Worm (Caenorhabditis elegans) whole organism, L3 larva: ENCODE results near the gene sru-2.

Experiments
- ZK546.5 ChIP-seq: sonication (generic microtip); optimal IDR thresholded peaks from 2 replicates; lab custom pipeline; 2017; ENCODE audit warnings: missing biosample characterization, missing genetic modification characterization
- aly-2 ChIP-seq: fragments of 150-350 bp; optimal IDR thresholded peaks from 2 replicates; lab custom pipeline; 2014; ENCODE audit warnings: missing biosample characterization, missing genetic modification characterization
- ama-1 ChIP-seq: fragments of 150-350 bp; optimal IDR thresholded peaks from 2 replicates; lab custom pipeline; 2018
- ceh-28 ChIP-seq: fragments of 150-350 bp; optimal IDR thresholded peaks from 2 replicates; lab custom pipeline; 2014; ENCODE audit warnings: missing biosample characterization, missing genetic modification reagents, missing genetic modification characterization
- ceh-9 ChIP-seq: sonication (generic microtip); optimal IDR thresholded peaks from 2 replicates; lab custom pipeline; 2018; ENCODE audit warnings: missing biosample characterization, missing genetic modification characterization
- daf-12 ChIP-seq: fragments of 150-350 bp; optimal IDR thresholded peaks from 2 replicates; lab custom pipeline; 2014; ENCODE audit warnings: missing biosample characterization, missing genetic modification reagents, missing genetic modification characterization
- egl-27 ChIP-seq: sonication (generic microtip); optimal IDR thresholded peaks from 4 replicates; lab custom pipeline; 2017; ENCODE audit warnings: missing biosample characterization, missing genetic modification reagents, missing genetic modification characterization
- egl-5 ChIP-seq: fragments of 150-350 bp; optimal IDR thresholded peaks from 2 replicates; lab custom pipeline; 2017; ENCODE audit warnings: missing biosample characterization, missing genetic modification reagents, missing genetic modification characterization, inconsistent platforms
- elt-1 ChIP-seq: fragments of 150-350 bp; optimal IDR thresholded peaks from 2 replicates; lab custom pipeline; 2014; ENCODE audit warnings: missing biosample characterization, missing genetic modification characterization
- elt-2 ChIP-seq: sonication (generic microtip); optimal IDR thresholded peaks from 2 replicates; lab custom pipeline; 2016; ENCODE audit warnings: missing genetic modification reagents, mild to moderate bottlenecking, missing genetic modification characterization, missing compliant biosample characterization
- eor-1 ChIP-seq, 2 experiments: fragments of 150-350 bp; optimal IDR thresholded peaks; 2 replicates each; lab custom pipeline; 2014 to 2018; ENCODE audit warnings: missing biosample characterization in 2 of 2, missing genetic modification characterization in 2 of 2
- fkh-10 ChIP-seq: sonication (generic microtip); optimal IDR thresholded peaks from 2 replicates; lab custom pipeline; 2017; ENCODE audit warnings: missing biosample characterization, missing genetic modification reagents, missing genetic modification characterization
- fkh-2 ChIP-seq: fragments of 150-350 bp; optimal IDR thresholded peaks from 2 replicates; lab custom pipeline; 2014; ENCODE audit warnings: missing biosample characterization, missing genetic modification reagents, missing genetic modification characterization
- fos-1 ChIP-seq: fragments of 150-350 bp; optimal IDR thresholded peaks from 2 replicates; lab custom pipeline; 2014; ENCODE audit warnings: missing biosample characterization, missing genetic modification characterization
- hmg-11 ChIP-seq: sonication (generic microtip); optimal IDR thresholded peaks from 2 replicates; lab custom pipeline; 2016; ENCODE audit warnings: missing genetic modification characterization, missing compliant biosample characterization
- jun-1 ChIP-seq: fragments of 150-350 bp; optimal IDR thresholded peaks from 2 replicates; lab custom pipeline; 2014; ENCODE audit warnings: missing biosample characterization, missing genetic modification reagents, missing genetic modification characterization
- lin-15B ChIP-seq: fragments of 150-350 bp; optimal IDR thresholded peaks from 2 replicates; lab custom pipeline; 2014; ENCODE audit warnings: missing biosample characterization, missing genetic modification characterization
- lin-39 ChIP-seq: fragments of 150-350 bp; optimal IDR thresholded peaks from 2 replicates; lab custom pipeline; 2018; ENCODE audit warnings: missing biosample characterization, missing genetic modification reagents, missing genetic modification characterization
- lsy-12 ChIP-seq: sonication (generic microtip); optimal IDR thresholded peaks from 2 replicates; lab custom pipeline; 2016; ENCODE audit warnings: mild to moderate bottlenecking, missing genetic modification characterization, missing compliant biosample characterization
- mdl-1 ChIP-seq: fragments of 150-350 bp; optimal IDR thresholded peaks from 2 replicates; lab custom pipeline; 2014; ENCODE audit warnings: missing biosample characterization, missing genetic modification characterization
- mml-1 ChIP-seq: fragments of 150-350 bp; sonication (generic microtip); optimal IDR thresholded peaks from 3 replicates; lab custom pipeline; 2014; ENCODE audit warnings: missing biosample characterization, missing genetic modification characterization
- nfya-1 ChIP-seq: sonication (generic microtip); optimal IDR thresholded peaks from 2 replicates; lab custom pipeline; 2017; ENCODE audit warnings: missing genetic modification characterization, mild to moderate bottlenecking, missing compliant biosample characterization, antibody characterized with exemption, moderate library complexity; ENCODE audit not compliant: insufficient read depth
- nhr-23 ChIP-seq: fragments of 150-350 bp; optimal IDR thresholded peaks from 2 replicates; lab custom pipeline; 2014; ENCODE audit warnings: missing biosample characterization, missing genetic modification reagents, missing genetic modification characterization
- nhr-25 ChIP-seq: sonication (generic microtip); optimal IDR thresholded peaks from 2 replicates; lab custom pipeline; 2017; ENCODE audit warnings: missing biosample characterization, missing genetic modification characterization
- nhr-28 ChIP-seq: fragments of 150-350 bp; optimal IDR thresholded peaks from 2 replicates; lab custom pipeline; 2014; ENCODE audit warnings: missing biosample characterization, missing genetic modification characterization
- nhr-43 ChIP-seq: sonication (generic microtip); optimal IDR thresholded peaks from 2 replicates; lab custom pipeline; 2016; ENCODE audit warnings: mild to moderate bottlenecking, missing genetic modification characterization, missing compliant biosample characterization; ENCODE audit not compliant: poor library complexity, severe bottlenecking
- nhr-67 ChIP-seq: fragments of 150-350 bp; optimal IDR thresholded peaks from 2 replicates; lab custom pipeline; 2014; ENCODE audit warnings: missing biosample characterization, missing genetic modification characterization
- nhr-76 ChIP-seq: fragments of 150-350 bp; sonication (generic microtip); optimal IDR thresholded peaks from 5 replicates; lab custom pipeline; 2014; ENCODE audit warnings: missing biosample characterization, missing genetic modification characterization
- nhr-77 ChIP-seq: fragments of 150-350 bp; optimal IDR thresholded peaks from 2 replicates; lab custom pipeline; 2014; ENCODE audit warnings: missing biosample characterization, missing genetic modification characterization
- pha-4 ChIP-seq: fragments of 150-350 bp; optimal IDR thresholded peaks from 2 replicates; lab custom pipeline; 2014; ENCODE audit warnings: missing biosample characterization, missing genetic modification reagents, missing genetic modification characterization
- pqm-1 ChIP-seq: fragments of 150-350 bp; optimal IDR thresholded peaks from 2 replicates; lab custom pipeline; 2017; ENCODE audit warnings: missing biosample characterization, missing genetic modification characterization, inconsistent platforms
- sea-2 ChIP-seq: fragments of 150-350 bp; sonication (generic microtip); optimal IDR thresholded peaks from 4 replicates; lab custom pipeline; 2014; ENCODE audit warnings: missing biosample characterization, missing genetic modification reagents, missing genetic modification characterization
- skn-1 ChIP-seq: fragments of 150-350 bp; optimal IDR thresholded peaks from 2 replicates; lab custom pipeline; 2014; ENCODE audit warnings: missing biosample characterization, missing genetic modification characterization
- snpc-4 ChIP-seq: fragments of 150-350 bp; optimal IDR thresholded peaks from 2 replicates; lab custom pipeline; 2014; ENCODE audit warnings: missing biosample characterization, missing genetic modification characterization
- tbx-2 ChIP-seq: sonication (generic microtip); optimal IDR thresholded peaks from 2 replicates; lab custom pipeline; 2016; ENCODE audit warnings: mild to moderate bottlenecking, missing genetic modification characterization, missing compliant biosample characterization
- unc-62 ChIP-seq: fragments of 150-350 bp; sonication (generic microtip); optimal IDR thresholded peaks from 4 replicates; lab custom pipeline; 2014; ENCODE audit warnings: missing biosample characterization, missing genetic modification reagents, missing genetic modification characterization
- zag-1 ChIP-seq: fragments of 150-350 bp; optimal IDR thresholded peaks from 2 replicates; lab custom pipeline; 2014; ENCODE audit warnings: missing biosample characterization, missing genetic modification characterization
- ztf-11 ChIP-seq: fragments of 150-350 bp; optimal IDR thresholded peaks from 2 replicates; lab custom pipeline; 2014; ENCODE audit warnings: missing biosample characterization, missing genetic modification characterization
- ztf-4 ChIP-seq: fragments of 150-350 bp; optimal IDR thresholded peaks from 2 replicates; lab custom pipeline; 2014; ENCODE audit warnings: missing biosample characterization, missing genetic modification characterization

sru-2 gene

DNA sequence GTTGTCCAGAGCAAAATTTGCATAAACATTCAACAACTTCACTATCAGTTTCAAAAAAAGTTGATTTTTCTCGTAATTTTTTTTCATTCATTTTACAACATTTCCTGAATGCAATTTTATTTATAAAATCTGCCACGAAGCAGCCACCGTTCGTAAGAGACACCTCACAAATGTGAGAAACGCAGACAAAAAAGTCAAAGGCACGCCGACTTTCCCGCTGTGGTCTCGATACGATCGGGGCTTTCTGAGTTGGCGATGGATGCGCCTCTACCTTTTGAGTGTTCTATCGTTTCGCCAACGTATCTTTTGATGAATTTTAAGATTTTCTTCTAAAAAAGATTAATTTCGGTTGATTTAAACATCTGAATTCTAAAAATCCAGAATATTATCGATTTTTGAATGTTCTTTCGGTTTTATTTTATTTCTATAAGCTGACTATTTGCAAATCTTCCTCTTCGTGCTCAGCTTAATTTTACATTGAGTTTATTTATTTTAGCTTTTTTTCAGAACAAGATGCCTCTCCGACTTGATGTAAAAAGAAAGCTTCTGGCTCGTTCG lies 26.8 kb upstream of the sru-2 start, which contains the start of gene copb-2:
Gene copb-2, plus strand, starts transcription at position 508 of the 558 bp plus-strand sequence.
- TF ChIP-seq fkh-2 (tag; lab: Kevin White, UChicago) (no peak), egl-27 (no peak), mdl-1 (tag; lab: Kevin White, UChicago) (no peak), egl-5 (tag; lab: Kevin White, UChicago) (peak; percentile 22), ceh-9 (tag; lab: Kevin White, UChicago) (no peak), snpc-4 (tag; lab: Kevin White, UChicago) (peak; percentile 85), elt-2 (tag; lab: Kevin White, UChicago) (peak; percentile 43), lsy-12 (tag; lab: Kevin White, UChicago) (no peak), lin-15B (tag; lab: Kevin White, UChicago) (peak; percentile 74), tbx-2 (no peak), pha-4 (tag; lab: Kevin White, UChicago) (no peak), nhr-23 (tag; lab: Kevin White, UChicago) (peak; percentile 57), daf-12 (tag; lab: Kevin White, UChicago) (no peak), ceh-28 (peak; percentile 50), fkh-10 (GFP tag; lab: Kevin White, UChicago) (no peak), nfya-1 (tag; lab: Kevin White, UChicago) (peak; percentile 78), hmg-11 (peak; percentile 77)

- TF ChIP-seq skn-1 (tag; lab: Kevin White, UChicago) (no peak), snpc-4 (tag; lab: Kevin White, UChicago) (peak; percentile 81)
Measured at ce11 chrIV:9464345-9464783, 21.7 kb upstream of the sru-2 start.

DNA sequence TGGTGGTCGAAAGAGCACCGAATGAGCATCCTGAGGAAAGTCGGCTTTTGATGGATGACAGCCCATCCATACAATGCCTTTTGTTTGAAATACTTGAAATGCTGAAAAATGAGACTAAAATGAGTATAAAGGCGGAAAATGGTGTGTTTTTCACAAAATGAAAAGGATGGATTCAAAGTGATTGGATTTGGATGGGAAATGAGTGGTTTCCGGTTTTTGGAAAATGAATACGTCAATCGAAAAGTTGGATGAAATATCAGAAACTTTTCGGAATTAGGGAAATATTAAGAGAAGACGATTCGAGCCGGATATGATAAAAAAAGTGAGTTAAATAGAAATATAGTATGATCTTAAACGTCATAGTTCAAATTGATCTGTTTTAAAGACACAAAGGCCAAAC lies 18.7 kb upstream of the sru-2 start, which contains the start of gene F38E11.6:
Gene F38E11.6, minus strand, starts transcription at position 101 of the 400 bp plus-strand sequence.
- TF ChIP-seq ceh-28 = no peak
- TF ChIP-seq sea-2 (GFP tag; lab: Kevin White, UChicago) = no peak
- TF ChIP-seq lsy-12 (tag; lab: Kevin White, UChicago) = no peak
- TF ChIP-seq pqm-1 (tag; lab: Kevin White, UChicago) = no peak
- no peak for TF ChIP-seq aly-2 (tag; lab: Kevin White, UChicago)
- no peak for TF ChIP-seq nhr-23 (tag; lab: Kevin White, UChicago)
- TF ChIP-seq egl-27 = no peak
- TF ChIP-seq jun-1 (tag; lab: Kevin White, UChicago) = no peak
- TF ChIP-seq zag-1 (tag; lab: Kevin White, UChicago) = no peak
- no peak for TF ChIP-seq pha-4 (tag; lab: Kevin White, UChicago)
- TF ChIP-seq nhr-43 (tag; lab: Kevin White, UChicago) = no peak
- TF ChIP-seq ztf-4 = no peak
- no peak for TF ChIP-seq unc-62 (GFP tag; lab: Kevin White, UChicago)
- no peak for TF ChIP-seq lin-39 (tag; lab: Kevin White, UChicago)
- TF ChIP-seq ztf-11 (tag; lab: Kevin White, UChicago) = no peak
- TF ChIP-seq nhr-77 (tag; lab: Kevin White, UChicago) = no peak

DNA sequence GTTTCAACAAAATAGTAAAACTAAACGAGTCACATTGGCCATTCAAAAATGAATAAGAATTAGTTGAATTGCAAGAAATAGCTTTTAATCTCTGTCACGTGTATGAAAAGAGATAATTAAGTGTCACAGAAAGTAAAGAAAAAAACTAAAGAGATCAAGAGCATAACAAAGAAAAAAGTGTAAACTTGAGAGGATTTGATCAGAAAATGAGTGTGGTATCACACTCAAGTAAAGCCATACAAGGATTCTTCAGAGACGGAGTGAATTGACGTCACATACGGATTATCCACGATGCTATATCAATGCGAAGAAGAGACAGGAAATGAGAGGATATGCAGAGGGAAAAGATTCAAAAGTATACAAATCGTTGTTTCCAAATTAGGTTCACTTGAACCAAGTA lies 16.8 kb upstream of the sru-2 start:
- TF ChIP-seq skn-1 (tag; lab: Kevin White, UChicago) (no peak), elt-1 (tag; lab: Kevin White, UChicago) (no peak), eor-1 (tag; optimal IDR thresholded peaks at IDR 0.05; lab: Kevin White, UChicago) (no peak)
- TF ChIP-seq, all 47 proteins: peak for 0

DNA sequence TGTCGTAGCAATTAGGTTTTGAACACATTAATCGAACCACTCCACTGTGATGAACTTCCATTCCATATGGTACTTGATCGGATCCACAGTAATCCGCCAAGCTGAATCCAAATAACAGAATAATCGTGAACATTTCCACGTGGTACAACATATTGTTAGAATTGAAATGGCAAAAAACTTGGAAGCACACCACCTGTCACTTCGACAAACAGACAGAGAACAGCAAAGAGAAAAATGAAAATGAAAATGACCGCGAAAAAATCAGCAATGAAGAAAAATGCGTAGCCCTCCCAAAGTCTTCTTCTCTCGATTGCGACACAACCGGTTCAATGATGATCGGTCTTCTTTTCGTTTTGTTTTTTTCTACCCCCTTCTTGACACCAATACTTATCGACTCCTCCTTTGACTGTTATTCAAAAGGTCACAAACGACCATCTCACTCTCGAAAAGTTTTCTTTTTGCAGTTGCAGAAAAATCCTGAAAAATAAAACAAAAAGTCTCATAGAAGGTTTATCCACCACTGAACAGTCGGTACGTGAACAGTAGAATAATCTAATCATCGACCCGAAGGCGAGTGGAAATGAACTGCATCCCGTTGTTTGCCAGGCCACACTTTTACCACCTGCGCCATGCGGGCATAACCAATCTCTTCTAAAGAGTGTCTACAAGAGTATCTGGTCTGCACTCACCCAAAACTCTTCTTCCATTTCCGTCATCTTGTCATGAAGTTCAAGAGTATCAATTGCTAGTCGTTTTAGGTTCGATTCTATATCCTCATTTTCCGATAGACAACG lies 8.7 kb upstream of the sru-2 start, which contains the start of gene wrt-3:
Gene wrt-3, minus strand, starts transcription at position 322 of the 794 bp plus-strand sequence.
- TF ChIP-seq skn-1 (tag; lab: Kevin White, UChicago) (no peak), ztf-4 (no peak), zag-1 (tag; lab: Kevin White, UChicago) (no peak), nhr-76 (tag; lab: Kevin White, UChicago) (no peak), ama-1 (no peak), hmg-11 (no peak), nhr-25 (tag; lab: Kevin White, UChicago) (peak; percentile 33), ceh-28 (no peak), ceh-9 (tag; lab: Kevin White, UChicago) (no peak), nhr-28 (tag; lab: Kevin White, UChicago) (no peak), nhr-67 (tag; lab: Kevin White, UChicago) (no peak), egl-5 (tag; lab: Kevin White, UChicago) (no peak), lin-15B (tag; lab: Kevin White, UChicago) (no peak), daf-12 (tag; lab: Kevin White, UChicago) (no peak), tbx-2 (no peak), mdl-1 (tag; lab: Kevin White, UChicago) (no peak), mml-1 (no peak), nhr-43 (tag; lab: Kevin White, UChicago) (peak; percentile 89), egl-27 (no peak), elt-2 (tag; lab: Kevin White, UChicago) (peak; percentile 46), unc-62 (GFP tag; lab: Kevin White, UChicago) (no peak), ZK546.5 (tag; lab: Kevin White, UChicago) (no peak), aly-2 (tag; lab: Kevin White, UChicago) (no peak), pqm-1 (tag; lab: Kevin White, UChicago) (peak; percentile 46), snpc-4 (tag; lab: Kevin White, UChicago) (no peak), sea-2 (GFP tag; lab: Kevin White, UChicago) (no peak), fos-1 (tag; lab: Kevin White, UChicago) (no peak)
